Worm (Caenorhabditis elegans) whole organism, L2 larva: Measurements from ENCODE around the gene F20C5.11.

Source experiments
- C34F6.9 ChIP-seq: fragments of 150-350 bp; optimal IDR thresholded peaks from 2 replicates; lab custom pipeline; 2014; ENCODE audit warnings: missing biosample characterization, missing genetic modification characterization
- F13H6.1 ChIP-seq: sonication (generic microtip); optimal IDR thresholded peaks from 2 replicates; lab custom pipeline; 2016; ENCODE audit warnings: missing genetic modification characterization, missing compliant biosample characterization
- R02D3.7 ChIP-seq: fragments of 150-350 bp; optimal IDR thresholded peaks from 2 replicates; lab custom pipeline; 2014; ENCODE audit warnings: missing biosample characterization, missing genetic modification characterization
- Y55F3AM.14 ChIP-seq: fragments of 200-800 bp; sonication (Bioruptor generic); optimal IDR thresholded peaks from 2 replicates; lab custom pipeline; 2018; ENCODE audit warnings: mild to moderate bottlenecking, missing genetic modification characterization, missing compliant biosample characterization
- ZK546.5 ChIP-seq: sonication (generic microtip); optimal IDR thresholded peaks from 2 replicates; lab custom pipeline; 2017; ENCODE audit warnings: missing biosample characterization, missing genetic modification characterization
- alr-1 ChIP-seq: fragments of 150-350 bp; optimal IDR thresholded peaks from 2 replicates; lab custom pipeline; 2014; ENCODE audit warnings: missing biosample characterization, missing genetic modification characterization
- aly-2 ChIP-seq: fragments of 150-350 bp; optimal IDR thresholded peaks from 2 replicates; lab custom pipeline; 2014; ENCODE audit warnings: missing biosample characterization, missing genetic modification characterization
- ama-1 ChIP-seq: fragments of 150-350 bp; optimal IDR thresholded peaks from 2 replicates; lab custom pipeline; 2018; ENCODE audit warnings: inconsistent platforms
- blmp-1 ChIP-seq: sonication (generic microtip); optimal IDR thresholded peaks from 2 replicates; lab custom pipeline; 2017; ENCODE audit warnings: missing genetic modification characterization, mild to moderate bottlenecking, missing compliant biosample characterization, antibody characterized with exemption, moderate library complexity; ENCODE audit not compliant: insufficient read depth
- ceh-16 ChIP-seq: fragments of 150-350 bp; optimal IDR thresholded peaks from 2 replicates; lab custom pipeline; 2014; ENCODE audit warnings: missing biosample characterization, missing genetic modification characterization
- ceh-82 ChIP-seq: fragments of 150-350 bp; optimal IDR thresholded peaks from 2 replicates; lab custom pipeline; 2014; ENCODE audit warnings: missing biosample characterization, missing genetic modification characterization
- crh-2 ChIP-seq: sonication (generic microtip); optimal IDR thresholded peaks from 2 replicates; lab custom pipeline; 2017; ENCODE audit warnings: missing biosample characterization, missing genetic modification characterization
- dmd-4 ChIP-seq: sonication (generic microtip); optimal IDR thresholded peaks from 2 replicates; lab custom pipeline; 2017; ENCODE audit warnings: missing biosample characterization, missing genetic modification characterization
- egl-27 ChIP-seq: sonication (generic microtip); optimal IDR thresholded peaks from 3 replicates; lab custom pipeline; 2017; ENCODE audit warnings: missing biosample characterization, missing genetic modification reagents, missing genetic modification characterization
- elt-1 ChIP-seq: fragments of 150-350 bp; optimal IDR thresholded peaks from 2 replicates; lab custom pipeline; 2014; ENCODE audit warnings: missing biosample characterization, missing genetic modification characterization
- elt-3 ChIP-seq: sonication (generic microtip); optimal IDR thresholded peaks from 2 replicates; lab custom pipeline; 2017; ENCODE audit warnings: missing biosample characterization, missing genetic modification characterization
- fos-1 ChIP-seq: fragments of 150-350 bp; optimal IDR thresholded peaks from 2 replicates; lab custom pipeline; 2014; ENCODE audit warnings: missing biosample characterization, missing genetic modification characterization
- gmeb-1 ChIP-seq: fragments of 150-350 bp; optimal IDR thresholded peaks from 2 replicates; lab custom pipeline; 2014; ENCODE audit warnings: missing biosample characterization, missing genetic modification characterization
- lin-11 ChIP-seq: fragments of 150-350 bp; sonication (generic microtip); optimal IDR thresholded peaks from 2 replicates; lab custom pipeline; 2014; ENCODE audit warnings: missing biosample characterization, missing genetic modification characterization, inconsistent platforms, mixed read lengths
- lin-13 ChIP-seq: fragments of 150-350 bp; optimal IDR thresholded peaks from 2 replicates; lab custom pipeline; 2014; ENCODE audit warnings: missing biosample characterization, missing genetic modification reagents, missing genetic modification characterization
- lin-39 ChIP-seq: fragments of 150-350 bp; optimal IDR thresholded peaks from 2 replicates; lab custom pipeline; 2014; ENCODE audit warnings: missing biosample characterization, missing genetic modification reagents, missing genetic modification characterization
- lsy-2 ChIP-seq, 2 experiments: fragments of 150-350 bp in 1 of 2; sonication (generic microtip) in 1 of 2; optimal IDR thresholded peaks; 2 replicates each; lab custom pipeline; 2014 to 2017; ENCODE audit warnings: missing biosample characterization in 2 of 2, missing genetic modification characterization in 2 of 2
- mab-5 ChIP-seq: fragments of 150-350 bp; optimal IDR thresholded peaks from 2 replicates; lab custom pipeline; 2014; ENCODE audit warnings: missing biosample characterization, missing genetic modification characterization
- mbf-1 ChIP-seq: sonication (generic microtip); optimal IDR thresholded peaks from 2 replicates; lab custom pipeline; 2017; ENCODE audit warnings: missing biosample characterization, missing genetic modification characterization
- mdl-1 ChIP-seq, 2 experiments: fragments of 150-350 bp in 1 of 2; sonication (generic microtip) in 1 of 2; optimal IDR thresholded peaks; 2 replicates each; lab custom pipeline; 2017; ENCODE audit warnings: missing biosample characterization in 2 of 2, missing genetic modification characterization in 2 of 2
- nhr-10 ChIP-seq: sonication (generic microtip); optimal IDR thresholded peaks from 2 replicates; lab custom pipeline; 2017; ENCODE audit warnings: missing biosample characterization, missing genetic modification characterization
- nhr-11 ChIP-seq: fragments of 150-350 bp; optimal IDR thresholded peaks from 2 replicates; lab custom pipeline; 2014; ENCODE audit warnings: missing biosample characterization, missing genetic modification characterization
- nhr-12 ChIP-seq: fragments of 150-350 bp; optimal IDR thresholded peaks from 2 replicates; lab custom pipeline; 2014; ENCODE audit warnings: missing biosample characterization, missing genetic modification characterization
- nhr-129 ChIP-seq: fragments of 150-350 bp; optimal IDR thresholded peaks from 2 replicates; lab custom pipeline; 2014; ENCODE audit warnings: missing biosample characterization, missing genetic modification characterization
- nhr-21 ChIP-seq: fragments of 150-350 bp; optimal IDR thresholded peaks from 2 replicates; lab custom pipeline; 2014; ENCODE audit warnings: missing biosample characterization, missing genetic modification characterization
- nhr-23 ChIP-seq: fragments of 150-350 bp; optimal IDR thresholded peaks from 2 replicates; lab custom pipeline; 2014; ENCODE audit warnings: missing biosample characterization, missing genetic modification reagents, missing genetic modification characterization
- nhr-237 ChIP-seq: fragments of 150-350 bp; optimal IDR thresholded peaks from 2 replicates; lab custom pipeline; 2014; ENCODE audit warnings: missing biosample characterization, missing genetic modification characterization
- nhr-25 ChIP-seq: fragments of 150-350 bp; sonication (generic microtip); optimal IDR thresholded peaks from 3 replicates; lab custom pipeline; 2014; ENCODE audit warnings: missing biosample characterization, missing genetic modification characterization
- nhr-6 ChIP-seq: fragments of 150-350 bp; optimal IDR thresholded peaks from 2 replicates; lab custom pipeline; 2014; ENCODE audit warnings: missing biosample characterization, missing genetic modification characterization
- nhr-77 ChIP-seq: fragments of 150-350 bp; optimal IDR thresholded peaks from 2 replicates; lab custom pipeline; 2014; ENCODE audit warnings: missing biosample characterization, missing genetic modification characterization
- peb-1 ChIP-seq: fragments of 150-350 bp; optimal IDR thresholded peaks from 2 replicates; lab custom pipeline; 2014; ENCODE audit warnings: missing biosample characterization, missing genetic modification characterization
- sem-4 ChIP-seq: fragments of 150-350 bp; optimal IDR thresholded peaks from 2 replicates; lab custom pipeline; 2014; ENCODE audit warnings: missing biosample characterization, missing genetic modification reagents, missing genetic modification characterization
- skn-1 ChIP-seq: sonication (generic microtip); optimal IDR thresholded peaks from 2 replicates; lab custom pipeline; 2017; ENCODE audit warnings: missing biosample characterization, missing genetic modification characterization
- sma-3 ChIP-seq: sonication (generic microtip); optimal IDR thresholded peaks from 2 replicates; lab custom pipeline; 2016; ENCODE audit warnings: missing genetic modification reagents, missing genetic modification characterization, missing compliant biosample characterization
- sma-9 ChIP-seq, 2 experiments: fragments of 150-350 bp in 1 of 2; sonication (generic microtip) in 1 of 2; optimal IDR thresholded peaks; 2 replicates each; lab custom pipeline; 2014 to 2016; ENCODE audit warnings: missing genetic modification characterization in 2 of 2, mild to moderate bottlenecking in 1 of 2, missing biosample characterization in 1 of 2, missing compliant biosample characterization in 1 of 2, missing genetic modification reagents in 1 of 2, moderate library complexity in 1 of 2
- snpc-4 ChIP-seq: fragments of 150-350 bp; optimal IDR thresholded peaks from 2 replicates; lab custom pipeline; 2014; ENCODE audit warnings: missing biosample characterization, missing genetic modification characterization
- unc-39 ChIP-seq: fragments of 150-350 bp; optimal IDR thresholded peaks from 2 replicates; lab custom pipeline; 2014; ENCODE audit warnings: missing biosample characterization, missing genetic modification characterization
- unc-55 ChIP-seq: fragments of 150-350 bp; sonication (generic microtip); optimal IDR thresholded peaks from 3 replicates; lab custom pipeline; 2014; ENCODE audit warnings: missing biosample characterization, missing genetic modification reagents, missing genetic modification characterization
- unc-62 ChIP-seq: fragments of 150-350 bp; optimal IDR thresholded peaks from 2 replicates; lab custom pipeline; 2014; ENCODE audit warnings: missing biosample characterization, missing genetic modification reagents, missing genetic modification characterization
- zag-1 ChIP-seq: fragments of 150-350 bp; optimal IDR thresholded peaks from 2 replicates; lab custom pipeline; 2014; ENCODE audit warnings: missing biosample characterization, missing genetic modification characterization
- ztf-1 ChIP-seq: fragments of 200-800 bp; sonication (Bioruptor generic); conservative IDR thresholded peaks from 2 replicates; pipeline ENCODE4 v1.3.6; 2022; ENCODE audit warnings: missing genetic modification characterization, missing compliant biosample characterization
- ztf-11 ChIP-seq: sonication (generic microtip); optimal IDR thresholded peaks from 2 replicates; lab custom pipeline; 2017; ENCODE audit warnings: missing biosample characterization, missing genetic modification characterization
- ztf-4 ChIP-seq: fragments of 150-350 bp; optimal IDR thresholded peaks from 2 replicates; lab custom pipeline; 2014; ENCODE audit warnings: missing biosample characterization, missing genetic modification characterization

F20C5.11 gene

ce11 chrIV:8743654-8744332, 18.0 kb downstream of the F20C5.11 start, which contains the start of gene F21D5.7:
F21D5.7 (minus strand) TSS chrIV:8743704.
- TF ChIP-seq blmp-1 (tag; lab: Kevin White, UChicago) (peak; percentile 43), nhr-6 (peak; percentile 35), fos-1 (tag; lab: Kevin White, UChicago) (peak; percentile 55), lin-39 (tag; lab: Kevin White, UChicago) (no peak), ZK546.5 (peak; percentile 3), C34F6.9 (tag; lab: Kevin White, UChicago) (peak; percentile 89), ceh-16 (tag; lab: Kevin White, UChicago) (no peak), ceh-82 (tag; lab: Kevin White, UChicago) (no peak), skn-1 (peak; percentile 41), lsy-2 (tag; optimal IDR thresholded peaks at IDR 0.05; lab: Kevin White, UChicago) (peak; percentile 68 to 89), sem-4 (tag; lab: Kevin White, UChicago) (peak; percentile 37), nhr-25 (no peak), elt-3 (tag; lab: Kevin White, UChicago) (no peak), nhr-21 (tag; lab: Kevin White, UChicago) (peak; percentile 70), ztf-1 (GFP tag; lab: Robert Waterston, UW) (no peak), gmeb-1 (tag; lab: Kevin White, UChicago) (peak; percentile 89), ztf-4 (peak; percentile 52), Y55F3AM.14 (GFP tag; lab: Kevin White, UChicago) (no peak), sma-9 (GFP tag; optimal IDR thresholded peaks at IDR 0.05; lab: Kevin White, UChicago) (peak; percentile 84), sma-9 (tag; optimal IDR thresholded peaks at IDR 0.05; lab: Kevin White, UChicago) (no peak), nhr-10 (no peak), lin-13 (GFP tag; lab: Kevin White, UChicago) (peak; percentile 67), ztf-11 (tag; lab: Kevin White, UChicago) (no peak), elt-1 (no peak), nhr-77 (tag; lab: Kevin White, UChicago) (no peak), unc-55 (GFP tag; lab: Kevin White, UChicago) (peak; percentile 85), nhr-23 (tag; lab: Kevin White, UChicago) (no peak), lin-11 (tag; lab: Kevin White, UChicago) (peak; percentile 55), dmd-4 (tag; lab: Kevin White, UChicago) (peak; percentile 26), ama-1 (lab: Kevin White, UChicago) (no peak), nhr-237 (tag; lab: Kevin White, UChicago) (no peak), unc-62 (GFP tag; lab: Kevin White, UChicago) (no peak), mbf-1 (no peak), alr-1 (tag; lab: Kevin White, UChicago) (no peak), unc-39 (tag; lab: Kevin White, UChicago) (no peak), aly-2 (tag; lab: Kevin White, UChicago) (no peak), mdl-1 (tag; optimal IDR thresholded peaks at IDR 0.05; lab: Kevin White, UChicago) (peak in 1 of 2 experiments; percentile 31), snpc-4 (peak; percentile 31), peb-1 (tag; lab: Kevin White, UChicago) (no peak), nhr-12 (no peak), nhr-129 (peak; percentile 46), sma-3 (GFP tag; lab: Kevin White, UChicago) (no peak), egl-27 (tag; lab: Kevin White, UChicago) (peak; percentile 11), crh-2 (tag; lab: Kevin White, UChicago) (peak; percentile 91), R02D3.7 (tag; lab: Kevin White, UChicago) (no peak), zag-1 (no peak), nhr-11 (tag; lab: Kevin White, UChicago) (no peak), F13H6.1 (no peak), mab-5 (tag; lab: Kevin White, UChicago) (peak; percentile 31)
